Fruit fly (Drosophila melanogaster) whole organism, wandering third instar larva: ENCODE measurements around the gene AstC.

Experiments
- Dfd ChIP-seq: fragments of >200 bp; optimal IDR thresholded peaks from 2 replicates; lab custom pipeline; 2017; ENCODE audit warnings: missing biosample characterization, missing genetic modification characterization
- HLH106 ChIP-seq: fragments of 200-800 bp; optimal IDR thresholded peaks from 3 replicates; lab custom pipeline; 2019; ENCODE audit warnings: missing biosample characterization, mild to moderate bottlenecking, missing genetic modification characterization, moderate library complexity
- Hr78 ChIP-seq: fragments of >200 bp; optimal IDR thresholded peaks from 2 replicates; lab custom pipeline; 2017; ENCODE audit warnings: missing biosample characterization, missing genetic modification characterization
- Myc ChIP-seq: fragments of >200 bp; optimal IDR thresholded peaks from 2 replicates; lab custom pipeline; 2017
- Vsx2 ChIP-seq: fragments of 200-300, 225-300 bp; sonication (Bioruptor generic); optimal IDR thresholded peaks from 2 replicates; lab custom pipeline; 2018; ENCODE audit warnings: missing biosample characterization, missing genetic modification characterization; ENCODE audit not compliant: partially characterized antibody
- br ChIP-seq: fragments of 200-800 bp; sonication (Bioruptor generic); optimal IDR thresholded peaks from 2 replicates; lab custom pipeline; 2016; ENCODE audit warnings: missing biosample characterization, missing genetic modification characterization
- dmrt93B ChIP-seq: fragments of 200-800 bp; sonication (Bioruptor generic); optimal IDR thresholded peaks from 2 replicates; lab custom pipeline; 2018; ENCODE audit warnings: missing biosample characterization, mild to moderate bottlenecking, missing genetic modification characterization
- h ChIP-seq: fragments of 200-800 bp; sonication (Bioruptor generic); optimal IDR thresholded peaks from 3 replicates; lab custom pipeline; 2016; ENCODE audit warnings: missing biosample characterization, mild to moderate bottlenecking, missing genetic modification characterization
- jim ChIP-seq: fragments of 175-275, 200-325 bp; sonication (Bioruptor generic); optimal IDR thresholded peaks from 2 replicates; lab custom pipeline; 2016; ENCODE audit warnings: missing biosample characterization, mild to moderate bottlenecking, missing genetic modification characterization
- lola ChIP-seq: fragments of >200 bp; optimal IDR thresholded peaks from 2 replicates; lab custom pipeline; 2017; ENCODE audit warnings: missing biosample characterization, missing genetic modification characterization
- sv ChIP-seq: fragments of 200-800 bp; sonication (Bioruptor generic); optimal IDR thresholded peaks from 3 replicates; lab custom pipeline; 2016; ENCODE audit warnings: missing biosample characterization, missing genetic modification characterization
- tai ChIP-seq: sonication (Bioruptor generic); optimal IDR thresholded peaks from 2 replicates; lab custom pipeline; 2016; ENCODE audit warnings: missing biosample characterization, missing genetic modification characterization
- usp ChIP-seq: fragments of >200 bp; optimal IDR thresholded peaks from 2 replicates; lab custom pipeline; 2017; ENCODE audit warnings: missing biosample characterization, missing genetic modification characterization
- woc ChIP-seq: sonication (Bioruptor generic); optimal IDR thresholded peaks from 2 replicates; lab custom pipeline; 2016; ENCODE audit warnings: missing biosample characterization, mild to moderate bottlenecking, missing genetic modification characterization

DNA sequence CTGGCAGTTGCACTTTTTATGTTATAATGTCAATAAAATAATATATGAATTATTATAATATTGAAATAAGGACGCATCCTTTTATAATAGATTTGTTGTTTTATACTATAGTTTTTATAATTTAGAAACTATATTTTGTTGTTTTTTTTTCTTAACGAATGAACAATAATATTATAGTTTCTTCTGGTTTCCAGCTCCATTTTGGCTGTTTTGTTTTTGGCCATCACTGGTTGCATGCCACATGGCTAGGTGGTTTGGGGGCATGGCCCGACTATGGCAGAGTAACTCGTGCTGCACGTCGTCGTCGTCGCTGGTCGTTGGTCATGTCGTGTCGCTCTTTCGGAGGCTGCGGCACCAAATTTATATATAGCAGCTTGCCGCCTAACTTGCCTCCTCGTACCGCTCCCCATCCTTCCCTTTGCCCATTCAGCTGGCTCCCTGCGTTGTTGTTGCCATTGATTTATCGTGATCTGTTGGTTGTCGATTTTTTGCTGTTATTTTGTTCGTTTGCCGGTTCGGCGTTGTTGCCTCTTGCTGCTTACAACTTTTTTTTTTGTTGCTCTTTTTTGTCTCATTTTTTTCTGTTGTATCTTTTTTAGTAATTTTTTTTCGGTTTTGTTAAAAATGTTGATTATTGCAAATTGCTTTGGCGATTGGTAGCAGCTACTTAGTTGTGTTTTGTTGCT lies 48.8 kb downstream of the AstC start:
- TF ChIP-seq br (GFP tag; lab: Kevin White, UChicago) (no peak), Hr78 (GFP tag; lab: Kevin White, UChicago) (no peak), woc (GFP tag; lab: Kevin White, UChicago) (no peak), jim (GFP tag; lab: Kevin White, UChicago) (no peak), h (GFP tag; lab: Kevin White, UChicago) (no peak), sv (GFP tag; lab: Kevin White, UChicago) (no peak), Dfd (GFP tag; lab: Kevin White, UChicago) (no peak), HLH106 (no peak), tai (GFP tag; lab: Kevin White, UChicago) (no peak), Vsx2 (GFP tag; lab: Kevin White, UChicago) (no peak), usp (GFP tag; lab: Kevin White, UChicago) (no peak), lola (GFP tag; lab: Kevin White, UChicago) (no peak), Myc (lab: Kevin White, UChicago) (no peak), dmrt93B (no peak)
